Worm (Caenorhabditis elegans): Measurements from ENCODE around the gene F47E1.4.

DNA sequence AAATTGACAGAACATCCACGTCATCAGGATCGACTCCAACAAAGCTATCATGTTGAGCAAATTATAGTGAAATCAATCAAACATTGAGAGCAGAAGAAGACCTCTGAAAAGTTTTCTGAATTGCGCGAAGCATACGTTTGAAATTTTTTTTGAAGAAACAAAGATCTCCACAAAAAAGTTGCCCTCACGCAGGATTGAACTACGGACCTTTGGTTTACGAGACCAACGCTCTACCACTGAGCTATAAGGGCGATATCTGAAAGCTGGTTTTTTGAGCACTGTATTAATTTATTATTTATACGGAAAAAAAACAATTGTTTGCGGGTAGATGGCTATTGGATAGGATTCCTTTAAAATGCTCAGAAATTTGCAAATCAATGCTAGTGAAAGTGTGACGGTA lies 37.1 kb upstream of the F47E1.4 start:
- TF ChIP-seq lin-13 (GFP tag; optimal IDR thresholded peaks at IDR 0.05), result no peak
- TF ChIP-seq lsy-2 (tag; optimal IDR thresholded peaks at IDR 0.05), result no peak
- no peak for TF ChIP-seq nhr-237 (tag; optimal IDR thresholded peaks at IDR 0.05)
- TF ChIP-seq lin-39 (tag; optimal IDR thresholded peaks at IDR 0.05), result no peak
- TF ChIP-seq blmp-1 (tag; optimal IDR thresholded peaks at IDR 0.05; ENCODE audit: insufficient read depth), result no peak
- no peak for TF ChIP-seq ama-1 (optimal IDR thresholded peaks at IDR 0.05)
- no peak for TF ChIP-seq egl-27 (tag; optimal IDR thresholded peaks at IDR 0.05)
- TF ChIP-seq fos-1 (tag; optimal IDR thresholded peaks at IDR 0.05), result no peak
- no peak for TF ChIP-seq aly-2 (tag; optimal IDR thresholded peaks at IDR 0.05)
- TF ChIP-seq snpc-4 (tag; optimal IDR thresholded peaks at IDR 0.05), result no peak
- TF ChIP-seq nhr-12 (tag; optimal IDR thresholded peaks at IDR 0.05), result no peak
